Worm (Caenorhabditis elegans): ENCODE results near the gene twk-22.

DNA sequence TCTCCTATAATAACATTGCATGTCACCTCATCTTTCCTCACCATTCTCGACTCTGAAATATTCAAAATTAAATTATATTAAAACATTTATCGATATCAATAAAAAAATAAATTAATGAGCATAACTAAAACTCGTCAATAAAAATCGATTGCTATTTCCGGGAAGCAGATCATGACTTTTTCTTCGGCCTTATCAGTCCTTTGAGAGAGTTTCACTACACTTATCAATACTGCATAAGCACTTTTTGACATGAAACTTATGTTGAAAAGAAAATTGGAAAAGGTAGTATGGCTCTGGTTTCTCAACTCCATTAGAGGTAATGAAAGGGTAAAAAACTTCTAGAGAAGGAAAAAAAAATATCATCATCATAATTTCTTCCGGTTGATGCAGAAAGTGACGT lies 46.2 kb upstream of the twk-22 start:
- TF ChIP-seq tbx-2 (tag; optimal IDR thresholded peaks at IDR 0.05): no peak
- TF ChIP-seq fos-1 (tag; optimal IDR thresholded peaks at IDR 0.05): no peak
- no peak for TF ChIP-seq nhr-237 (tag; optimal IDR thresholded peaks at IDR 0.05)

Measured in whole organism, L3 larva.